Worm (Caenorhabditis elegans) whole organism, L1 larva: ENCODE results near the gene Y41G9A.17.
A peak's percentile ranks its signal among the peaks of the same experiment; 100 is the strongest.

Experiments
- Y116A8C.19 ChIP-seq: sonication (generic microtip); optimal IDR thresholded peaks from 2 replicates; lab custom pipeline; 2016; ENCODE audit warnings: missing compliant biosample characterization, missing genetic modification characterization, borderline replicate concordance
- aha-1 ChIP-seq: fragments of 150-350 bp; optimal IDR thresholded peaks from 2 replicates; lab custom pipeline; 2014; ENCODE audit warnings: missing biosample characterization, missing genetic modification characterization
- ama-1 ChIP-seq: fragments of 150-350 bp; optimal IDR thresholded peaks from 2 replicates; lab custom pipeline; 2014
- ceh-8 ChIP-seq: fragments of 200-800 bp; sonication (Bioruptor generic); optimal IDR thresholded peaks from 2 replicates; lab custom pipeline; 2018; ENCODE audit warnings: mild to moderate bottlenecking, missing genetic modification characterization, moderate library complexity, missing compliant biosample characterization
- ceh-88 ChIP-seq: fragments of 200-800 bp; sonication (Bioruptor generic); IDR thresholded peaks from 2 replicates; pipeline ENCODE4 v1.3.6; 2022; ENCODE audit warnings: missing genetic modification characterization, missing compliant biosample characterization
- ces-1 ChIP-seq: fragments of 150-350 bp; optimal IDR thresholded peaks from 2 replicates; lab custom pipeline; 2014; ENCODE audit warnings: missing biosample characterization, missing genetic modification reagents, missing genetic modification characterization
- efl-1 ChIP-seq, 4 experiments: fragments of 150-350 bp; optimal IDR thresholded peaks in 3 of 4; peaks in 1 of 4; 1 replicate in 1 of 4; 2 replicates in 3 of 4; lab custom pipeline; 2014; ENCODE audit warnings: missing biosample characterization in 2 of 4, missing genetic modification characterization in 2 of 4, missing genetic modification reagents in 2 of 4
- egl-13 ChIP-seq: sonication (generic microtip); optimal IDR thresholded peaks from 2 replicates; lab custom pipeline; 2016; ENCODE audit warnings: missing genotype, missing genetic modification reagents, missing genetic modification characterization, missing compliant biosample characterization
- egl-27 ChIP-seq, 2 experiments: fragments of 150-350 bp in 1 of 2; sonication (generic microtip); optimal IDR thresholded peaks; 3 replicates each; lab custom pipeline; 2017 to 2018; ENCODE audit warnings: missing biosample characterization in 2 of 2, missing genetic modification characterization in 2 of 2, missing genetic modification reagents in 2 of 2
- elt-2 ChIP-seq: sonication (generic microtip); optimal IDR thresholded peaks from 2 replicates; lab custom pipeline; 2016; ENCODE audit warnings: missing genetic modification characterization, mild to moderate bottlenecking, inconsistent platforms, missing compliant biosample characterization, missing genetic modification reagents
- ets-5 ChIP-seq: fragments of 200-800 bp; sonication (Bioruptor generic); IDR thresholded peaks from 2 replicates; pipeline ENCODE4 v1.3.6; 2022; ENCODE audit warnings: missing genetic modification characterization, missing compliant biosample characterization
- fkh-4 ChIP-seq: sonication (generic microtip); optimal IDR thresholded peaks from 2 replicates; lab custom pipeline; 2016; ENCODE audit warnings: missing compliant biosample characterization, missing genetic modification characterization, borderline replicate concordance
- fkh-8 ChIP-seq: sonication (generic microtip); optimal IDR thresholded peaks from 2 replicates; lab custom pipeline; 2016; ENCODE audit warnings: mild to moderate bottlenecking, missing genetic modification characterization, missing compliant biosample characterization
- fos-1 ChIP-seq: fragments of 150-350 bp; optimal IDR thresholded peaks from 2 replicates; lab custom pipeline; 2014; ENCODE audit warnings: missing biosample characterization, missing genetic modification characterization
- hlh-17 ChIP-seq: fragments of 200-800 bp; sonication (Bioruptor generic); optimal IDR thresholded peaks from 2 replicates; lab custom pipeline; 2018; ENCODE audit warnings: missing genetic modification characterization, mild to moderate bottlenecking, missing compliant biosample characterization, moderate library complexity, borderline replicate concordance
- hlh-4 ChIP-seq: sonication (generic microtip); optimal IDR thresholded peaks from 2 replicates; lab custom pipeline; 2016; ENCODE audit warnings: mild to moderate bottlenecking, missing genetic modification characterization, missing compliant biosample characterization
- hpl-2 ChIP-seq: fragments of 150-350 bp; optimal IDR thresholded peaks from 2 replicates; lab custom pipeline; 2014; ENCODE audit warnings: missing biosample characterization, missing genetic modification reagents, missing genetic modification characterization
- irx-1 ChIP-seq: sonication (generic microtip); optimal IDR thresholded peaks from 2 replicates; lab custom pipeline; 2016; ENCODE audit warnings: missing genetic modification characterization, missing compliant biosample characterization
- lin-14 ChIP-seq: fragments of 200-800 bp; sonication (Bioruptor generic); optimal IDR thresholded peaks from 2 replicates; lab custom pipeline; 2018; ENCODE audit warnings: mild to moderate bottlenecking, missing genetic modification characterization, moderate library complexity, missing compliant biosample characterization
- lin-35 ChIP-seq, 2 experiments: fragments of 150-350 bp; optimal IDR thresholded peaks; 2 replicates each; lab custom pipeline; 2014; ENCODE audit warnings: missing biosample characterization in 2 of 2, missing genetic modification characterization in 2 of 2, missing genetic modification reagents in 2 of 2
- lin-39 ChIP-seq: fragments of 150-350 bp; optimal IDR thresholded peaks from 2 replicates; lab custom pipeline; 2014; ENCODE audit warnings: missing biosample characterization, missing genetic modification reagents, missing genetic modification characterization
- mab-9 ChIP-seq: fragments of 200-800 bp; sonication (Bioruptor generic); IDR thresholded peaks from 2 replicates; pipeline ENCODE4 v1.3.6; 2022; ENCODE audit warnings: missing genetic modification reagents, missing genetic modification characterization, missing compliant biosample characterization
- mdl-1 ChIP-seq, 2 experiments: fragments of 150-350 bp; optimal IDR thresholded peaks; 2 replicates each; lab custom pipeline; 2014 to 2017; ENCODE audit warnings: missing biosample characterization in 2 of 2, missing genetic modification characterization in 2 of 2, inconsistent platforms in 1 of 2
- nhr-11 ChIP-seq: fragments of 150-350 bp; optimal IDR thresholded peaks from 2 replicates; lab custom pipeline; 2014; ENCODE audit warnings: missing biosample characterization, missing genetic modification characterization
- nhr-19 ChIP-seq: fragments of 200-800 bp; sonication (Bioruptor generic); conservative IDR thresholded peaks from 2 replicates; pipeline ENCODE4 v1.3.6; 2022; ENCODE audit warnings: missing genetic modification characterization, missing compliant biosample characterization
- nhr-20 ChIP-seq: sonication (generic microtip); optimal IDR thresholded peaks from 2 replicates; lab custom pipeline; 2016; ENCODE audit warnings: mild to moderate bottlenecking, missing genetic modification characterization, missing compliant biosample characterization
- nhr-237 ChIP-seq: fragments of 150-350 bp; optimal IDR thresholded peaks from 2 replicates; lab custom pipeline; 2014; ENCODE audit warnings: missing biosample characterization, missing genetic modification characterization
- nhr-47 ChIP-seq: sonication (generic microtip); optimal IDR thresholded peaks from 2 replicates; lab custom pipeline; 2016; ENCODE audit warnings: mild to moderate bottlenecking, missing genetic modification characterization, moderate library complexity, missing compliant biosample characterization
- nhr-76 ChIP-seq: sonication (generic microtip); optimal IDR thresholded peaks from 2 replicates; lab custom pipeline; 2017; ENCODE audit warnings: missing biosample characterization, missing genetic modification characterization
- nhr-84 ChIP-seq: sonication (generic microtip); optimal IDR thresholded peaks from 2 replicates; lab custom pipeline; 2017; ENCODE audit warnings: missing biosample characterization, missing genetic modification characterization
- nhr-85 ChIP-seq: sonication (generic microtip); peaks from one replicate; lab custom pipeline; 2016; ENCODE audit warnings: missing genetic modification characterization, inconsistent platforms, missing compliant biosample characterization
- nhr-90 ChIP-seq: sonication (generic microtip); optimal IDR thresholded peaks from 2 replicates; lab custom pipeline; 2016; ENCODE audit warnings: mild to moderate bottlenecking, missing genetic modification characterization, missing compliant biosample characterization; ENCODE audit not compliant: poor library complexity
- pag-3 ChIP-seq: sonication (generic microtip); optimal IDR thresholded peaks from 2 replicates; lab custom pipeline; 2017; ENCODE audit warnings: missing genetic modification characterization, mild to moderate bottlenecking, missing compliant biosample characterization, antibody characterized with exemption, borderline replicate concordance; ENCODE audit not compliant: insufficient read depth
- pqm-1 ChIP-seq: sonication (generic microtip); optimal IDR thresholded peaks from 3 replicates; lab custom pipeline; 2017; ENCODE audit warnings: missing biosample characterization, missing genetic modification characterization
- rnt-1 ChIP-seq: sonication (generic microtip); optimal IDR thresholded peaks from 2 replicates; lab custom pipeline; 2016; ENCODE audit warnings: mild to moderate bottlenecking, missing genetic modification characterization, moderate library complexity, missing compliant biosample characterization
- skn-1 ChIP-seq: fragments of 150-350 bp; optimal IDR thresholded peaks from 2 replicates; lab custom pipeline; 2014; ENCODE audit warnings: missing biosample characterization, missing genetic modification characterization
- snu-23 ChIP-seq: sonication (generic microtip); optimal IDR thresholded peaks from 2 replicates; lab custom pipeline; 2016; ENCODE audit warnings: missing genetic modification characterization, missing compliant biosample characterization
- sox-4 ChIP-seq: sonication (generic microtip); optimal IDR thresholded peaks from 2 replicates; lab custom pipeline; 2016; ENCODE audit warnings: missing genetic modification characterization, missing compliant biosample characterization
- tlp-1 ChIP-seq: fragments of 150-350 bp; optimal IDR thresholded peaks from 2 replicates; lab custom pipeline; 2014; ENCODE audit warnings: missing biosample characterization, missing genetic modification characterization
- unc-130 ChIP-seq: fragments of 150-350 bp; optimal IDR thresholded peaks from 2 replicates; lab custom pipeline; 2017; ENCODE audit warnings: missing biosample characterization, missing genetic modification characterization, inconsistent platforms
- unc-30 ChIP-seq: sonication (generic microtip); optimal IDR thresholded peaks from 2 replicates; lab custom pipeline; 2017; ENCODE audit warnings: missing biosample characterization, missing genetic modification characterization
- unc-86 ChIP-seq: sonication (generic microtip); optimal IDR thresholded peaks from 2 replicates; lab custom pipeline; 2016; ENCODE audit warnings: missing genetic modification characterization, missing compliant biosample characterization
- vab-15 ChIP-seq: sonication (generic microtip); optimal IDR thresholded peaks from 2 replicates; lab custom pipeline; 2017; ENCODE audit warnings: missing genotype, mild to moderate bottlenecking, missing genetic modification characterization, missing compliant biosample characterization
- zip-4 ChIP-seq: fragments of 200-800 bp; sonication (Bioruptor generic); optimal IDR thresholded peaks from 2 replicates; lab custom pipeline; 2018; ENCODE audit warnings: mild to moderate bottlenecking, missing genetic modification characterization, moderate library complexity, missing compliant biosample characterization
- ztf-4 ChIP-seq: fragments of 150-350 bp; optimal IDR thresholded peaks from 2 replicates; lab custom pipeline; 2014; ENCODE audit warnings: missing biosample characterization, missing genetic modification characterization

The Y41G9A.17 gene

DNA sequence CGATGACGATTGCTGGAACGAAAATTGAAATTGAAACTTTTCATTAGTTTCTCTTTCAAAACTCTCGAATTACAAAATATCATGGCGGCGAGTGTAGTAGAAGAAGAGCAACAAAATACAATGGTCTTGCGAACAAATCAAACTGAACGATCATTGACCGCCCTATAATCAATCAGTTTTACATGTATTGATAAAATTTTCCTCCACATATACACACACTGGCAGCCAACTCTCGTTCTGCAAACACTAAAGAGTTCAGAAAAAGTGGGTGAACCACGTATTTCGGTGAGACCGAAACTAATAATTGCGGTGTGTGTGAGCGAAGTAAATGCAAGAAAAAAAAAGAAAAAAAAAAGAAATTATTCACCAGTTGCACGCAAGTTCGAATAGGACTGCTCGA is 47.7 kb upstream of the Y41G9A.17 start:
- TF ChIP-seq aha-1 (tag; lab: Kevin White, UChicago): no peak
- no peak for TF ChIP-seq elt-2 (tag; lab: Kevin White, UChicago)
- TF ChIP-seq nhr-85 (tag; lab: Kevin White, UChicago): peak; percentile 31
- TF ChIP-seq vab-15 (tag; lab: Kevin White, UChicago): no peak
- TF ChIP-seq Y116A8C.19: no peak

- no peak for TF ChIP-seq lin-35 (GFP tag; optimal IDR thresholded peaks at IDR 0.05; lab: Kevin White, UChicago)
- TF ChIP-seq sox-4 (tag; lab: Kevin White, UChicago): no peak
- TF ChIP-seq irx-1 (tag; lab: Kevin White, UChicago): no peak
- TF ChIP-seq ama-1: no peak
- TF ChIP-seq nhr-20 (tag; lab: Kevin White, UChicago): no peak
- no peak for TF ChIP-seq fkh-4
- TF ChIP-seq hlh-17: no peak
- no peak for TF ChIP-seq fos-1
- no peak for TF ChIP-seq lin-39
- TF ChIP-seq nhr-84 (tag; lab: Kevin White, UChicago): no peak
Observed at ce11 chrX:3045466-3045865, 45.9 kb upstream of the Y41G9A.17 start, which contains the start of gene cnnm-3. cnnm-3 (minus strand) TSS chrX:3045847.

DNA sequence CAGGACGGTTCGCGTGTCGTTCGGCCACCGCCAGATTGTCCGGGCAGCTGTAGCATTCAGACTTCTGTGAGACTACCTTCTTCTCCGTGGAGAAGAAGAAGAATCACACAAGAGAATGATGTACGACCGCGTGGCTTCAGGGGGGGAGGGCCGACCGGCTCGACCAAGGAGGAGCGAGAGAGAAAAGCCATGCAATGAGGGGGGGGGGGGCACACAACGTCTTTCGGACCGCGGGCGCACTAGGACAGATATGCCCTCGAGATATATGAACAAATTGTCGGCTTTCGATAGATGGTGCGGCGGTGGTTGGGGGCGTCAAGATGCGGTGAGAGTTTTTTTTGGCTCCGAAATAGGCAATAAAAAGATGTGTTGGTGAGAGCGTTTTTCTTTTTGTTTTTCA is 41.1 kb upstream of the Y41G9A.17 start:
- TF ChIP-seq lin-14 (GFP tag; lab: Kevin White, UChicago) (peak; percentile 62), efl-1 (optimal IDR thresholded peaks at IDR 0.05; lab: Kevin White, UChicago) (no peak), efl-1 (GFP tag; optimal IDR thresholded peaks at IDR 0.05 in 1 of 2; lab: Kevin White, UChicago) (peak in 1 of 2 experiments; percentile 72), unc-130 (tag; lab: Kevin White, UChicago) (no peak), nhr-11 (tag; lab: Kevin White, UChicago) (no peak), rnt-1 (peak; percentile 6)
- TF ChIP-seq, all 84 proteins: peak for 3

DNA sequence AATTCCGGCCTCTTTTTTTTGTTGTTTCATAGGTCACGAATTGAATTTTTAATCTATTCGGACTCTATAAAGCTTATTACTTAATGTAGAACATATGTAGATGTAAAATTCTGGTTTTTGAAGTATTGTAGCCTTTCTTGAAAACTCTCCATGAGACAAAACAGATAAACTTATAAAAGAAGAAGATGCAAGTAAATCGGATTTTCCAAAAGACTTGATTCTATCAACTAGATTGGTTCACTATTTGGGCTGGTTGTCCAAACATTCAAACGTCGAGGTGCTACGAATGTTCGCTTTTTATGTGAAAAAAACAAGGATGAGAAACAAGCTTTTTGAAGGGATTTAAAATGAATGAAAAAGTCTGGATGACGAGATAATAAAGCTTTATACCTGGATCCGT is 40.5 kb upstream of the Y41G9A.17 start:
- peak; percentile 15 for TF ChIP-seq ces-1 (GFP tag; lab: Kevin White, UChicago)
- no peak for TF ChIP-seq ceh-88
- peak; percentile 20 for TF ChIP-seq lin-14 (GFP tag; lab: Kevin White, UChicago)
- no peak for TF ChIP-seq ets-5 (GFP tag; lab: Robert Waterston, UW)
- no peak for TF ChIP-seq egl-13 (tag; lab: Kevin White, UChicago)
- no peak for TF ChIP-seq nhr-11 (tag; lab: Kevin White, UChicago)
- no peak for TF ChIP-seq pag-3 (tag; lab: Kevin White, UChicago)
- no peak for TF ChIP-seq mab-9 (GFP tag; lab: Robert Waterston, UW)
- TF ChIP-seq ztf-4 (tag; lab: Kevin White, UChicago): no peak
- TF ChIP-seq ama-1: no peak
- TF ChIP-seq unc-86 (tag; lab: Kevin White, UChicago): no peak
- no peak for TF ChIP-seq skn-1 (tag; lab: Kevin White, UChicago)
- TF ChIP-seq mdl-1 (tag; optimal IDR thresholded peaks at IDR 0.05; lab: Kevin White, UChicago): no peak
- no peak for TF ChIP-seq fkh-8 (tag; lab: Kevin White, UChicago)
- TF ChIP-seq nhr-90: no peak
- TF ChIP-seq tlp-1 (tag; lab: Kevin White, UChicago): no peak

- peak; percentile 96 for TF ChIP-seq ceh-8 (GFP tag; lab: Kevin White, UChicago)
- TF ChIP-seq hpl-2: peak; percentile 80
- TF ChIP-seq nhr-237 (tag; lab: Kevin White, UChicago): peak; percentile 31
- TF ChIP-seq zip-4 (GFP tag; lab: Kevin White, UChicago): peak; percentile 81
- peak; percentile 72 for TF ChIP-seq nhr-76
- TF ChIP-seq tlp-1 (tag; lab: Kevin White, UChicago): no peak
- TF ChIP-seq hlh-17: no peak
- TF ChIP-seq mab-9 (GFP tag; lab: Robert Waterston, UW): peak; percentile 89
- TF ChIP-seq pqm-1: no peak
- TF ChIP-seq rnt-1: peak; percentile 90
- peak; percentile 27 to 72 for TF ChIP-seq egl-27 (tag; optimal IDR thresholded peaks at IDR 0.05; lab: Kevin White, UChicago)
- TF ChIP-seq snu-23 (GFP tag; lab: Kevin White, UChicago): peak; percentile 98
- peak; percentile 92 for TF ChIP-seq lin-14 (GFP tag; lab: Kevin White, UChicago)
- TF ChIP-seq elt-2 (tag; lab: Kevin White, UChicago): peak; percentile 84
- TF ChIP-seq nhr-84 (tag; lab: Kevin White, UChicago): no peak
- no peak for TF ChIP-seq hlh-4 (tag; lab: Kevin White, UChicago)
- peak; percentile 95 for TF ChIP-seq nhr-19 (GFP tag; lab: Robert Waterston, UW)
- peak; percentile 96 for TF ChIP-seq nhr-47 (tag; lab: Kevin White, UChicago)
- no peak for TF ChIP-seq unc-30 (tag; lab: Kevin White, UChicago)
Observed at ce11 chrX:3035972-3036379, 36.4 kb upstream of the Y41G9A.17 start.
